Worm (Caenorhabditis elegans) whole organism, L4 larva: Measurements from ENCODE around the gene egl-23.

Experiments
- ZK337.2 ChIP-seq: fragments of 200-800 bp; sonication (Bioruptor generic); IDR thresholded peaks from 2 replicates; pipeline ENCODE4 v1.3.6; 2022; ENCODE audit warnings: missing genetic modification reagents, missing genetic modification characterization, missing compliant biosample characterization
- aha-1 ChIP-seq: fragments of 150-350 bp; peaks from one replicate; lab custom pipeline; 2014; ENCODE audit warnings: missing biosample characterization, missing genetic modification characterization
- aly-2 ChIP-seq: sonication (generic microtip); optimal IDR thresholded peaks from 2 replicates; lab custom pipeline; 2018; ENCODE audit warnings: missing biosample characterization, missing genetic modification characterization
- ama-1 ChIP-seq: fragments of 150-350 bp; optimal IDR thresholded peaks from 2 replicates; lab custom pipeline; 2014; ENCODE audit warnings: inconsistent platforms, mixed read lengths
- ceh-82 ChIP-seq: sonication (generic microtip); optimal IDR thresholded peaks from 2 replicates; lab custom pipeline; 2017; ENCODE audit warnings: missing biosample characterization, missing genetic modification characterization
- lim-7 ChIP-seq: fragments of 200-800 bp; sonication (Bioruptor generic); IDR thresholded peaks from 2 replicates; pipeline ENCODE4 v1.3.6; 2022; ENCODE audit warnings: missing genetic modification characterization, missing compliant biosample characterization
- lin-39 ChIP-seq: fragments of 150-350 bp; optimal IDR thresholded peaks from 2 replicates; lab custom pipeline; 2014; ENCODE audit warnings: missing biosample characterization, missing genetic modification reagents, missing genetic modification characterization
- lsy-2 ChIP-seq, 2 experiments: fragments of 150-350 bp in 1 of 2; sonication (generic microtip) in 1 of 2; optimal IDR thresholded peaks; 2 replicates each; lab custom pipeline; 2014 to 2017; ENCODE audit warnings: missing biosample characterization in 2 of 2, missing genetic modification characterization in 2 of 2
- mdl-1 ChIP-seq, 2 experiments: fragments of 150-350 bp in 1 of 2; sonication (generic microtip) in 1 of 2; optimal IDR thresholded peaks; 2 replicates each; lab custom pipeline; 2014 to 2017; ENCODE audit warnings: missing biosample characterization in 2 of 2, missing genetic modification characterization in 2 of 2
- mep-1 ChIP-seq: fragments of 150-350 bp; sonication (generic microtip); optimal IDR thresholded peaks from 3 replicates; lab custom pipeline; 2014; ENCODE audit warnings: missing biosample characterization, missing genetic modification characterization
- nhr-6 ChIP-seq: fragments of 150-350 bp; optimal IDR thresholded peaks from 2 replicates; lab custom pipeline; 2014; ENCODE audit warnings: missing biosample characterization, missing genetic modification characterization
- sdz-12 ChIP-seq: fragments of 200-800 bp; sonication (Bioruptor generic); optimal IDR thresholded peaks from 2 replicates; lab custom pipeline; 2018; ENCODE audit warnings: mild to moderate bottlenecking, missing genetic modification characterization, missing compliant biosample characterization
- skn-1 ChIP-seq: fragments of 150-350 bp; optimal IDR thresholded peaks from 2 replicates; lab custom pipeline; 2014; ENCODE audit warnings: missing biosample characterization, missing genetic modification characterization
- ztf-11 ChIP-seq: fragments of 150-350 bp; optimal IDR thresholded peaks from 2 replicates; lab custom pipeline; 2014; ENCODE audit warnings: missing biosample characterization, missing genetic modification characterization

- TF ChIP-seq ztf-11 (tag; lab: Kevin White, UChicago) (no peak), aly-2 (tag; lab: Kevin White, UChicago) (no peak), nhr-6 (tag; lab: Kevin White, UChicago) (no peak), skn-1 (tag; lab: Kevin White, UChicago) (no peak), sdz-12 (GFP tag; lab: Kevin White, UChicago) (no peak), lim-7 (GFP tag; lab: Robert Waterston, UW) (no peak), ZK337.2 (GFP tag; lab: Robert Waterston, UW) (no peak), ceh-82 (tag; lab: Kevin White, UChicago) (no peak), mdl-1 (tag; optimal IDR thresholded peaks at IDR 0.05; lab: Kevin White, UChicago) (no peak), lsy-2 (tag; optimal IDR thresholded peaks at IDR 0.05; lab: Kevin White, UChicago) (no peak), ama-1 (lab: Kevin White, UChicago) (no peak), aha-1 (tag; lab: Kevin White, UChicago) (no peak), lin-39 (tag; lab: Kevin White, UChicago) (no peak), mep-1 (no peak)
These were observed at the start of gene egl-23 for ce11 chrIV:13988781-13989180.
